Fruit fly (Drosophila melanogaster) whole organism, embryonic: ENCODE measurements around the gene ND-MNLL.

ENCODE experiments used
- Ada2b ChIP-seq: fragments of 200-800 bp; sonication (Bioruptor generic); IDR thresholded peaks from 2 replicates; pipeline ENCODE4 v1.3.6; 2022; ENCODE audit warnings: missing biosample characterization, missing genetic modification characterization
- BEAF-32 ChIP-seq: fragments of 200-800 bp; sonication (Bioruptor generic); optimal IDR thresholded peaks from 3 replicates; lab custom pipeline; 2017; ENCODE audit warnings: missing biosample characterization, missing genetic modification characterization, mild to moderate bottlenecking, moderate library complexity, missing genetic modification reagents
- C15 ChIP-seq: fragments of 200-800 bp; sonication (Bioruptor generic); IDR thresholded peaks from 3 replicates; pipeline ENCODE4 v1.3.6; 2022; ENCODE audit warnings: missing biosample characterization, missing genetic modification characterization
- CG10274 ChIP-seq: fragments of 200-800 bp; sonication (Bioruptor generic); optimal IDR thresholded peaks from 3 replicates; lab custom pipeline; 2017; ENCODE audit warnings: missing biosample characterization, mild to moderate bottlenecking, missing genetic modification characterization
- CG11247 ChIP-seq: fragments of 200-800 bp; sonication (Bioruptor generic); IDR thresholded peaks from 2 replicates; pipeline ENCODE4 v1.3.6; 2022; ENCODE audit warnings: missing biosample characterization, missing genetic modification characterization
- CG11504 ChIP-seq: fragments of 200-800 bp; sonication (Bioruptor generic); optimal IDR thresholded peaks from 3 replicates; lab custom pipeline; 2019; ENCODE audit warnings: missing biosample characterization, mild to moderate bottlenecking, missing genetic modification characterization, moderate library complexity
- CG12236 ChIP-seq: fragments of 200-800 bp; sonication (Bioruptor generic); optimal IDR thresholded peaks from 2 replicates; lab custom pipeline; 2016; ENCODE audit warnings: missing biosample characterization, missing genetic modification characterization
- CG12942 ChIP-seq: fragments of 200-800 bp; sonication (Bioruptor generic); optimal IDR thresholded peaks from 3 replicates; lab custom pipeline; 2016; ENCODE audit warnings: missing biosample characterization, missing genetic modification characterization
- CG13123 ChIP-seq: fragments of 200-800 bp; sonication (Bioruptor generic); optimal IDR thresholded peaks from 2 replicates; lab custom pipeline; 2016; ENCODE audit warnings: missing biosample characterization, missing genetic modification characterization
- CG17361 ChIP-seq: fragments of 200-800 bp; sonication (Bioruptor generic); IDR thresholded peaks from 3 replicates; pipeline ENCODE4 v1.3.6; 2022; ENCODE audit warnings: missing biosample characterization, missing genetic modification characterization
- CG17385 ChIP-seq: fragments of 200-800 bp; sonication (Bioruptor generic); optimal IDR thresholded peaks from 3 replicates; lab custom pipeline; 2018; ENCODE audit warnings: missing biosample characterization, mild to moderate bottlenecking, missing genetic modification characterization
- CG18011 ChIP-seq: fragments of 200-800 bp; sonication (Bioruptor generic); optimal IDR thresholded peaks from 2 replicates; lab custom pipeline; 2017; ENCODE audit warnings: missing biosample characterization, missing genetic modification characterization, mild to moderate bottlenecking, moderate library complexity, missing genotype
- CG18476 ChIP-seq: fragments of 200-800 bp; sonication (Bioruptor generic); optimal IDR thresholded peaks from 2 replicates; lab custom pipeline; 2016; ENCODE audit warnings: missing biosample characterization, mild to moderate bottlenecking, missing genetic modification characterization
- CG2875 ChIP-seq: fragments of 200-800 bp; sonication (Bioruptor generic); optimal IDR thresholded peaks from 2 replicates; lab custom pipeline; 2017; ENCODE audit warnings: missing biosample characterization, mild to moderate bottlenecking, missing genetic modification characterization, missing genetic modification reagents
- CG3995 ChIP-seq: fragments of 200-800 bp; sonication (Bioruptor generic); optimal IDR thresholded peaks from 3 replicates; lab custom pipeline; 2016; ENCODE audit warnings: missing biosample characterization, missing genetic modification characterization
- CG4328 ChIP-seq: fragments of 200-800 bp; sonication (Bioruptor generic); optimal IDR thresholded peaks from 3 replicates; lab custom pipeline; 2017; ENCODE audit warnings: missing biosample characterization, missing genetic modification reagents, missing genetic modification characterization
- CG6683 ChIP-seq: fragments of 200-800 bp; sonication (Bioruptor generic); optimal IDR thresholded peaks from 2 replicates; lab custom pipeline; 2017; ENCODE audit warnings: missing biosample characterization, mild to moderate bottlenecking, missing genetic modification characterization, missing genetic modification reagents
- CG6854 ChIP-seq: fragments of 200-800 bp; sonication (Bioruptor generic); optimal IDR thresholded peaks from 3 replicates; lab custom pipeline; 2017; ENCODE audit warnings: missing biosample characterization, mild to moderate bottlenecking, missing genetic modification characterization
- CG7963 ChIP-seq: fragments of 200-800 bp; sonication (Bioruptor generic); IDR thresholded peaks from 3 replicates; pipeline ENCODE4 v1.3.6; 2022; ENCODE audit warnings: missing biosample characterization, missing genetic modification characterization; ENCODE audit not compliant: partially characterized antibody
- CG8089 ChIP-seq: fragments of 200-800 bp; sonication (Bioruptor generic); optimal IDR thresholded peaks from 3 replicates; lab custom pipeline; 2016; ENCODE audit warnings: missing biosample characterization, missing genetic modification characterization
- CG8478 ChIP-seq: fragments of >200 bp; optimal IDR thresholded peaks from 2 replicates; lab custom pipeline; 2018
- CG9609 ChIP-seq: fragments of 200-800 bp; sonication (Bioruptor generic); optimal IDR thresholded peaks from 3 replicates; lab custom pipeline; 2016; ENCODE audit warnings: missing biosample characterization, missing genetic modification characterization
- CkIIα-i1 ChIP-seq: fragments of 200-800 bp; sonication (Bioruptor generic); IDR thresholded peaks from 2 replicates; pipeline ENCODE4 v1.3.6; 2022; ENCODE audit warnings: missing biosample characterization, missing genetic modification characterization
- ERR ChIP-seq: fragments of 200-800 bp; sonication (Bioruptor generic); optimal IDR thresholded peaks from 2 replicates; lab custom pipeline; 2016; ENCODE audit warnings: missing biosample characterization, missing genetic modification characterization
- GATAe ChIP-seq: fragments of 200-800 bp; sonication (Bioruptor generic); conservative IDR thresholded peaks from 2 replicates; pipeline ENCODE4 v1.3.6; 2022; ENCODE audit warnings: missing biosample characterization, missing genetic modification characterization
- H15 ChIP-seq: fragments of 200-800 bp; sonication (Bioruptor generic); IDR thresholded peaks from 3 replicates; pipeline ENCODE4 v1.3.6; 2022; ENCODE audit warnings: missing biosample characterization, missing genetic modification characterization
- PHDP ChIP-seq: fragments of 200-800 bp; sonication (Bioruptor generic); optimal IDR thresholded peaks from 3 replicates; lab custom pipeline; 2018; ENCODE audit warnings: missing biosample characterization, mild to moderate bottlenecking, missing genetic modification characterization, moderate library complexity
- Sox102F ChIP-seq: fragments of 200-800 bp; sonication (Bioruptor generic); optimal IDR thresholded peaks from 2 replicates; lab custom pipeline; 2018; ENCODE audit warnings: missing biosample characterization, mild to moderate bottlenecking, missing genetic modification characterization, moderate library complexity
- Stat92E ChIP-seq, 3 experiments: fragments of >200 bp in 2 of 3; fragments of 200-800 bp in 1 of 3; sonication (Bioruptor generic) in 1 of 3; optimal IDR thresholded peaks; 2 replicates each; lab custom pipeline; 2017 to 2019; ENCODE audit warnings: missing biosample characterization in 3 of 3, missing genetic modification characterization in 3 of 3, mild to moderate bottlenecking in 1 of 3, moderate library complexity in 1 of 3
- Xrp1 ChIP-seq: fragments of 200-800 bp; sonication (Bioruptor generic); IDR thresholded peaks from 2 replicates; pipeline ENCODE4 v1.3.6; 2022; ENCODE audit warnings: missing biosample characterization, missing genetic modification characterization
- amos ChIP-seq: fragments of 200-800 bp; sonication (Bioruptor generic); IDR thresholded peaks from 2 replicates; pipeline ENCODE4 v1.3.6; 2022; ENCODE audit warnings: missing biosample characterization, missing genetic modification characterization; ENCODE audit not compliant: partially characterized antibody
- bowl ChIP-seq: fragments of 200-800 bp; sonication (Bioruptor generic); IDR thresholded peaks from 2 replicates; pipeline ENCODE4 v1.3.6; 2022; ENCODE audit warnings: missing biosample characterization, missing genetic modification characterization
- chif ChIP-seq, 2 experiments: fragments of 200-800 bp; sonication (Bioruptor generic); optimal IDR thresholded peaks; 3 replicates each; lab custom pipeline; 2016; ENCODE audit warnings: missing biosample characterization in 2 of 2, missing genetic modification characterization in 2 of 2
- ci ChIP-seq: fragments of 200-800 bp; sonication (Bioruptor generic); IDR thresholded peaks from 3 replicates; pipeline ENCODE4 v1.3.6; 2022; ENCODE audit warnings: missing biosample characterization, missing genetic modification characterization
- croc ChIP-seq: fragments of 200-800 bp; sonication (Bioruptor generic); conservative IDR thresholded peaks from 3 replicates; pipeline ENCODE4 v1.3.6; 2022; ENCODE audit warnings: missing biosample characterization, missing genetic modification characterization
- dm ChIP-seq: fragments of 200-800 bp; sonication (Bioruptor generic); optimal IDR thresholded peaks from 3 replicates; lab custom pipeline; 2016; ENCODE audit warnings: missing biosample characterization, missing genetic modification characterization
- lov ChIP-seq, 2 experiments: fragments of 200-800 bp in 1 of 2; fragments of >200 bp in 1 of 2; sonication (Bioruptor generic) in 1 of 2; IDR thresholded peaks in 1 of 2; optimal IDR thresholded peaks in 1 of 2; 2 replicates in 1 of 2; 3 replicates in 1 of 2; pipeline versions ENCODE4 v1.3.6 to Lab custom; 2017 to 2022; ENCODE audit warnings: missing biosample characterization in 1 of 2, missing genetic modification characterization in 1 of 2
- oc ChIP-seq: fragments of 200-800 bp; sonication (Bioruptor generic); optimal IDR thresholded peaks from 2 replicates; lab custom pipeline; 2018; ENCODE audit warnings: missing biosample characterization, mild to moderate bottlenecking, missing genetic modification characterization, moderate library complexity
- ranshi ChIP-seq: fragments of 200-800 bp; sonication (Bioruptor generic); IDR thresholded peaks from 2 replicates; pipeline ENCODE4 v1.3.6; 2022; ENCODE audit warnings: missing biosample characterization, missing genetic modification characterization
- salm ChIP-seq: fragments of 200-800 bp; sonication (Bioruptor generic); optimal IDR thresholded peaks from 2 replicates; lab custom pipeline; 2018; ENCODE audit warnings: missing biosample characterization, mild to moderate bottlenecking, missing genetic modification characterization
- slp2 ChIP-seq: fragments of 200-800 bp; sonication (Bioruptor generic); optimal IDR thresholded peaks from 2 replicates; lab custom pipeline; 2016; ENCODE audit warnings: missing biosample characterization, missing genetic modification characterization
- sob ChIP-seq: fragments of 200-800 bp; sonication (Bioruptor generic); IDR thresholded peaks from 2 replicates; pipeline ENCODE4 v1.3.6; 2022; ENCODE audit warnings: missing biosample characterization, missing genetic modification characterization
- stc ChIP-seq: fragments of 200-800 bp; sonication (Bioruptor generic); IDR thresholded peaks from 2 replicates; pipeline ENCODE4 v1.3.6; 2022; ENCODE audit warnings: missing biosample characterization, missing genetic modification characterization
- stwl ChIP-seq: fragments of 200-800 bp; sonication (Bioruptor generic); optimal IDR thresholded peaks from 3 replicates; lab custom pipeline; 2018; ENCODE audit warnings: missing biosample characterization, mild to moderate bottlenecking, missing genetic modification characterization, moderate library complexity
- tio ChIP-seq: fragments of 200-800 bp; sonication (Bioruptor generic); optimal IDR thresholded peaks from 2 replicates; lab custom pipeline; 2017; ENCODE audit warnings: missing biosample characterization, missing genetic modification characterization, inconsistent platforms
- tll ChIP-seq, 2 experiments: fragments of 200-800 bp in 1 of 2; fragments of >200 bp in 1 of 2; sonication (Bioruptor generic) in 1 of 2; optimal IDR thresholded peaks; 2 replicates each; lab custom pipeline; 2017 to 2019; ENCODE audit warnings: missing biosample characterization in 2 of 2, missing genetic modification characterization in 2 of 2, mild to moderate bottlenecking in 1 of 2, moderate library complexity in 1 of 2
- vfl ChIP-seq: fragments of 200-800 bp; sonication (Bioruptor generic); optimal IDR thresholded peaks from 2 replicates; lab custom pipeline; 2016; ENCODE audit warnings: missing biosample characterization, missing genetic modification characterization
- wdn ChIP-seq: fragments of 200-800 bp; sonication (Bioruptor generic); IDR thresholded peaks from 2 replicates; pipeline ENCODE4 v1.3.6; 2022; ENCODE audit warnings: missing biosample characterization, missing genetic modification characterization
- zf30C ChIP-seq: fragments of 200-800 bp; sonication (Bioruptor generic); optimal IDR thresholded peaks from 3 replicates; lab custom pipeline; 2018; ENCODE audit warnings: missing biosample characterization, mild to moderate bottlenecking, missing genetic modification characterization

ND-MNLL gene

DNA sequence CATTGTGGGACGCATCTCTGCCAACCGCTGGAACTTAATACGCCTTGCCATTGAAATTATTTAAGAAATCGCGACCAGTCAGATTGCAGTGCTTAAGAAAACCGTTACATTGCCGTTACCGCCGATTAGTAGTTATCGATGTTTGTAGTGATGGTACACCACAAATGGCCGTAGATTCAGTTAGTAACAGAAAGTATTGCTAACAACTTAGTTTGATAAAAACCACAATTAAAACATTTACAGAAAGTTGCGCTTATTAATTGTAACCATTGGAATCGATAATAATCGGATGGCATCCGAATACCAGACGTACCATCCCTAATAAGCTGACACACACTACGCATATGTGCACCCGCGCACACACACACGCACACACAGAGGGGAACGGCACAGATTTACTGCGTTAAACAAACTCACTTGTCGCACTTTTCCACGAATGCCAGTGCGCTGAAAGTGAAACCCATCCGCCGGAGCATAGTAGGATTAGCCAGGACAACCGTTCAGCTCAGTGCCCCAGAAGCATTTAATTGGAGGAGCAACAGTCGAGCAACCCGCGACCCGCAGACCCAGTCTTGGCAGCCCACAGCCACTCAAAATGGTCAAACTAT, 26.6 kb upstream of the ND-MNLL start, which contains the start of the genes hdm and Ykt6 (continued):
- TF ChIP-seq croc (GFP tag; lab: Robert Waterston, UW) (peak; percentile 46; the same call in 2 of the 3 replicates), CG7963 (GFP tag; lab: Robert Waterston, UW) (peak; percentile 77), ranshi (GFP tag; lab: Robert Waterston, UW) (peak; percentile 82), CG17385 (GFP tag; lab: Kevin White, UChicago) (peak; percentile 70), Sox102F (no peak), PHDP (tag; lab: Kevin White, UChicago) (peak; percentile 72), salm (tag; lab: Kevin White, UChicago) (peak; percentile 12), tll (GFP tag; optimal IDR thresholded peaks at IDR 0.05; lab: Kevin White, UChicago) (no peak), CG8478 (lab: Kevin White, UChicago) (no peak), CG10274 (GFP tag; lab: Kevin White, UChicago) (no peak), CkIIα-i1 (GFP tag; lab: Robert Waterston, UW) (no peak), CG2875 (GFP tag; lab: Kevin White, UChicago) (peak; percentile 55), CG18476 (GFP tag; lab: Kevin White, UChicago) (peak; percentile 56), CG17361 (GFP tag; lab: Robert Waterston, UW) (no peak; the same call in 2 of the 3 replicates), CG11247 (GFP tag; lab: Robert Waterston, UW) (peak; percentile 86), bowl (GFP tag; lab: Robert Waterston, UW) (peak; percentile 63; the same call in 1 of the 2 replicates), CG6854 (GFP tag; lab: Kevin White, UChicago) (no peak), stwl (tag; lab: Kevin White, UChicago) (peak; percentile 42), vfl (GFP tag; lab: Kevin White, UChicago) (peak; percentile 37), CG12942 (peak; percentile 80), H15 (GFP tag; lab: Robert Waterston, UW) (peak; percentile 85), oc (tag; lab: Kevin White, UChicago) (no peak), CG18011 (GFP tag; lab: Kevin White, UChicago) (peak; percentile 61), stc (GFP tag; lab: Robert Waterston, UW) (peak; percentile 78), CG12236 (GFP tag; lab: Kevin White, UChicago) (peak; percentile 34), GATAe (GFP tag; lab: Robert Waterston, UW) (no peak), CG6683 (GFP tag; lab: Kevin White, UChicago) (peak; percentile 7), Stat92E (GFP tag; optimal IDR thresholded peaks at IDR 0.05; lab: Kevin White, UChicago) (peak in 1 of 3 experiments; percentile 10), slp2 (peak; percentile 67), tio (no peak), chif (GFP tag; optimal IDR thresholded peaks at IDR 0.05; lab: Kevin White, UChicago) (peak; percentile 68 to 81), ERR (GFP tag; lab: Kevin White, UChicago) (peak; percentile 74), C15 (no peak), sob (GFP tag; lab: Robert Waterston, UW) (peak; percentile 90), dm (GFP tag; lab: Kevin White, UChicago) (peak; percentile 67), BEAF-32 (GFP tag; lab: Kevin White, UChicago) (peak; percentile 95), CG13123 (GFP tag; lab: Kevin White, UChicago) (peak; percentile 70), CG3995 (GFP tag; lab: Kevin White, UChicago) (peak; percentile 88), Ada2b (GFP tag; lab: Robert Waterston, UW) (peak; percentile 69), Xrp1 (GFP tag; lab: Robert Waterston, UW) (peak; percentile 86), CG9609 (GFP tag; lab: Kevin White, UChicago) (peak; percentile 84), zf30C (GFP tag; lab: Kevin White, UChicago) (no peak), CG11504 (tag; lab: Kevin White, UChicago) (no peak), CG8089 (GFP tag; lab: Kevin White, UChicago) (peak; percentile 41), ci (GFP tag; lab: Robert Waterston, UW) (peak; percentile 81; the same call in 1 of the 3 replicates), amos (GFP tag; lab: Robert Waterston, UW) (peak; percentile 93), CG4328 (GFP tag; lab: Kevin White, UChicago) (peak; percentile 9), lov (optimal IDR thresholded peaks at IDR 0.05; lab: Kevin White, UChicago) (no peak), lov (GFP tag; IDR thresholded peaks at IDR 0.05; lab: Robert Waterston, UW) (peak; percentile 69; the same call in 1 of the 3 replicates), wdn (GFP tag; lab: Robert Waterston, UW) (peak; percentile 81)
